Worm (Caenorhabditis elegans): Measurements from ENCODE around the gene F36H1.12.

F36H1.12 gene

ce11 chrIV:11063962-11064361, 10.5 kb upstream of the F36H1.12 start, which contains the start of gene ttr-16:
TSS of gene ttr-16 (minus strand) at chrIV:11064137.
- TF ChIP-seq unc-62 (GFP tag; optimal IDR thresholded peaks at IDR 0.05) = no peak

ce11 chrIV:11062984-11063613, 9.6 kb upstream of the F36H1.12 start:
- no peak for TF ChIP-seq unc-62 (GFP tag; optimal IDR thresholded peaks at IDR 0.05)

- no peak for TF ChIP-seq unc-62 (GFP tag; optimal IDR thresholded peaks at IDR 0.05)
Measured at ce11 chrIV:11051963-11052362, 1.5 kb downstream of the F36H1.12 start.

DNA sequence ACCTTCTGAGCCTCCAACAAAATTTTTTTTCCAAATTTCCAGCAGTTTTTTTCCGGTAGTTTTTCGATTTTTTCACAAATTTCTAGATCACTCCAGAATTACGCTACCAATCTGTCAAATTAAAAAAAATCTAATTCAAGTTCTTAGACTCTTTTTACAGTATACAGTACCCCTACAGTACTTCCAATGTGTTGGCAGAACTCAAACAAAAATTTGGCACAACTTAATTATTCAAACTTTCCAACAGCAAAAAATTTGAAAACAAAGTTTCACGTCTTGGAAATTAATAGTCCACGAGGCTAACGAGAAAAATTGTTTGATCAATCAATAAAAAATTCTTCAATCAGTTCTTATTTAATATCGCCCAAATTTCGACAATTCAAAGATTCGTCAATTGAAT, 3.7 kb downstream of the F36H1.12 start, which contains the start of gene F36H1.3:
F36H1.3 (plus strand) TSS at position 323 of the 400 bp plus-strand sequence.
- no peak for TF ChIP-seq unc-62 (GFP tag; optimal IDR thresholded peaks at IDR 0.05)

- no peak for TF ChIP-seq unc-62 (GFP tag; optimal IDR thresholded peaks at IDR 0.05)
Measured at ce11 chrIV:11048871-11049270, 4.6 kb downstream of the F36H1.12 start, which contains the start of gene F36H1.11. TSS of gene F36H1.11 (plus strand) at chrIV:11049171.

ce11 chrIV:11044377-11044776, 9.1 kb downstream of the F36H1.12 start:
- TF ChIP-seq unc-62 (GFP tag; optimal IDR thresholded peaks at IDR 0.05) = no peak

DNA sequence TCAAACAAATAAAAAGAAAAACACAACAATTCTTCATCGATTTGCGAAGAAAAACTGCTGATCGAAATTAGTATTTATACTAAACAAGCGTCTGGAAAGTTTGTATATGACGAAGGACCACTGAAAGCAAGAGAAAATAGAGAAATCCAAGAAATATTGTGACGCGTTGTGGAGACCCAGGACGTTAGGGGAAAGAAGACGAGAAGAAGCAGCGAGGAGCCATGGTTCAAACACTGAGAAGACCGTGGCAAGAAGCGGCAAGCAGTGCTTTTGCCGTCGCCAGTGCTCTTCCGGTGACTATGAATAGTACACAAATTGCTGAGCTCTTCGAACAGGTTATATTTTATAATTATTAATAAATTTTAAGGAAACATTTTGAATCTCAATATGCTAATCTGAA, 14.8 kb downstream of the F36H1.12 start:
- TF ChIP-seq unc-62 (GFP tag; optimal IDR thresholded peaks at IDR 0.05) = no peak

- TF ChIP-seq unc-62 (GFP tag; optimal IDR thresholded peaks at IDR 0.05) = no peak
Measured at ce11 chrIV:11038618-11038664, 15.1 kb downstream of the F36H1.12 start, which contains the start of gene kdin-1. TSS of gene kdin-1 (plus strand) at chrIV:11038655.

DNA sequence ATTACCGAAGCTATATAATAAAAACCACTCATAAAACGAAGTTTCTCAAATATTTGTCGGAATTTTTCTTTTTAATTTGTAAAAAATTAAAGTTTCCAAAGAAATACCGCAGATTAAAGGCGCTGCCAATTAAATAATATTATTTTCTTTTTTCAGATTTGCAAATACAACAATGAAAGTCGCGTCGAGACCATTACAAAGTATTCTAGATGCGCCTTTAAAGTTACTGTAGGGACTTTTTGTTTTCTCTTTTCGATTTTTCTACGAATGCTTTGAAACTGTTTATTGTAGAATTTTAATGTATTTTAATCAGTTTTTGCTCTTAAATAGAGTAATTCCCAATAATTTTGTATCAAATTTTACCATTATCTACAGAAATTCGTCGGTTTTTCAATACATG, 15.3 kb downstream of the F36H1.12 start:
- TF ChIP-seq unc-62 (GFP tag; optimal IDR thresholded peaks at IDR 0.05) = no peak

DNA sequence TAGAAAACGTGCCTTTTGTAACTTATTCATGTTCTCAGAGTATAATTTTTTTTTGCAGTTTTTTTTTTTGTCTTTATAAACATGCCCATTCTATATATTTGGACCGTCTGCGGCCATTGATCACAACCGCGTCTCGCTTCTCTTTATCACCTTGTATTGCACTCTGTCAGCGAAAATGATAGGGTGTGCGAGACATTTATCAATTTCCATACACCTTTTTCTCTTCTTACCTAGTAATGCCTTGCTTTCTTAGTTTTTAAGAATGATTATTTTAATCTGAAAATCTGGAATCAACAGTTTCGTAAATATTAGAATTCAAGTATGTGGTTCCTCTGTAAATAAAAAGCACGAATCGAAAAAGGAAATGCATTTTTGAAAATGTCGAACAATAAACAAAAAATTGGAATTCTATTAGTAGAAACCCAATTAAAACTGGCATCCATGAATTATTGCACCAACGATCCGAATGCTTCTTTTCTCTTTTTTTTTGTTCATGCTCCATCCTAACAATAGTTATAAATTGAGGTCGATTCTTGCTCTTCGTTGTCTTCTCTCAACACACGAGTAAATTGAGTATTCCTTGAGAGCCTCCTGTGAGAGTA, 16.3 kb downstream of the F36H1.12 start:
- no peak for TF ChIP-seq unc-62 (GFP tag; optimal IDR thresholded peaks at IDR 0.05)

DNA sequence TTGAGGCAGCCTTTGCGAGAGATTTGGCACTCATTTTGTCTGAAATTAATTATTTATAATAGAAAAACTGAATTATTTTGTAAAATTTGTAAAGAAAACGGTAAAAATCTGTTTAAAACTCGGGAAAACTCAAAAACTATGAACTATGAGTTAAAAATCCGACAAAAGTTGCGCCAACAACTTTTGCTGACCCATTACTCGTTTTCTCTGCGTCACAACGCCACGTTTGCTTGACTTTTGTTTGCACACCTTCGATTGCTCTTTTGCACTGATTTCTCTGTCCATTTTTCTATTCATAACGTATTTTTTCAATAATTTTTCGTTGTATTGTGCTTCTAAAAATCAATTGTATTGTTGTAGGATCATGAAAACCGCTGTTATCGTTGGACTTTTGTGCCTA, 17.3 kb downstream of the F36H1.12 start, which contains the start of gene fkb-1:
fkb-1 (plus strand) TSS at position 361 of the 400 bp plus-strand sequence.
- TF ChIP-seq unc-62 (GFP tag; optimal IDR thresholded peaks at IDR 0.05) = no peak

DNA sequence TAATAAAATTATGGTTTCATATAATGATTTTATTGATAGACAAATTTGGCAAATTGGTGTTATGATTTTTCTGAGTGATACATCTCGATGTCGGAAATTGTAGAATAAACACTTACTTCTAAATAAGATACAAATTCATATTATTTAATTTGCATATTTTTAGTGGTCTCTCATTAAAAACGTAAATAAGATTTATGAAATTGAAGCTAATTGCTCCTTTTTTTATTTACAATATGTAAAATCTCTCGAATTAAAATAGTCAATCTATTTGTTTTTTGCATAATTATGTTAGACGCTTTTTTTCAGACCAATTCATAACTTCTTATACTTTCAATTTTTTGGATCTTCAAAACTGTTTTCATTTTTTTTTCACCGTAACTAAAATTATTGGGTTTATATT, 21.2 kb downstream of the F36H1.12 start, which contains the start of gene hrg-6:
hrg-6 (plus strand) TSS at position 301 of the 400 bp plus-strand sequence.
- TF ChIP-seq unc-62 (GFP tag; optimal IDR thresholded peaks at IDR 0.05) = no peak

DNA sequence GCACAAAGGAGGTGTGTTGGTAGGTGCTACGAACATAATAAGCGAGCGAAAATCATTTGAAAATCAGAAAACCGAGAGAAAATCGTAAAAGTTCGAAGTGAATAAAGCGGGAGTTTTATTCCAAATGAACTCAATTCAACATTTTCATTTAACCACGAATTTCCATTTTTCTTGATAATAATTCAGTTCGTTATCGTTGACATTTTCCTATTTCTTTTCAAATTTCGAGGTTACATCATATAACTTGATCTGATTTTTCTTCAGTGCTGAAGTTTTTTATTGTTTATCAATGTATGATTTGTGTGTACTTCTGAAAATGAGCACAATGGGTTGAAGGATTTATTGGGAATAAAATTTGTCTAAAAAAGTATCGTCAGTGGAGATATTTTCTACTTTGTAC, 21.9 kb downstream of the F36H1.12 start:
- no peak for TF ChIP-seq unc-62 (GFP tag; optimal IDR thresholded peaks at IDR 0.05)

ce11 chrIV:11030893-11031292, 22.6 kb downstream of the F36H1.12 start, which contains the start of gene hrg-4:
TSS of gene hrg-4 (minus strand) at chrIV:11030993.
- no peak for TF ChIP-seq unc-62 (GFP tag; optimal IDR thresholded peaks at IDR 0.05)

ce11 chrIV:11030117-11030516, 23.4 kb downstream of the F36H1.12 start:
- TF ChIP-seq unc-62 (GFP tag; optimal IDR thresholded peaks at IDR 0.05) = no peak

DNA sequence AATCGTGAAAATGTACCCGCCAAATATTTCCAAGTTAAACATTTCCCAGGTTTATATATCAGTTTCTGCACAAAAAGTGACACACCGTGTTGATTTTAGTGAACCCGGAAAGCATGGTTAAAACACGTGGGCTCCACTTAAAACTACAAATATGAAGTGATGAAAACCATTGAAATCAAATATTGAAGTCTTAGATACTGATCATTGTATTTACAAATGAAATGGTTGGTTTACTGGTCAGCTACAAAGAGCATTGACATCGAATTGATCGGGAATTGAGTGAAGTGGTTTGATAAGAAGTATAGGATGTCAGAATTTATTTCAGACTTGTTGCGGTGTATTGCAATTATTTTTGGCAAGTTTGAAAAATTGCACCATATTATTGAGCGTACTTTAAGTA, 24.1 kb downstream of the F36H1.12 start, which contains the start of gene hrg-5:
hrg-5 (minus strand) TSS at position 17 of the 400 bp plus-strand sequence.
- TF ChIP-seq unc-62 (GFP tag; optimal IDR thresholded peaks at IDR 0.05) = no peak

- no peak for TF ChIP-seq unc-62 (GFP tag; optimal IDR thresholded peaks at IDR 0.05)
Measured at ce11 chrIV:11027560-11027959, 25.9 kb downstream of the F36H1.12 start.

DNA sequence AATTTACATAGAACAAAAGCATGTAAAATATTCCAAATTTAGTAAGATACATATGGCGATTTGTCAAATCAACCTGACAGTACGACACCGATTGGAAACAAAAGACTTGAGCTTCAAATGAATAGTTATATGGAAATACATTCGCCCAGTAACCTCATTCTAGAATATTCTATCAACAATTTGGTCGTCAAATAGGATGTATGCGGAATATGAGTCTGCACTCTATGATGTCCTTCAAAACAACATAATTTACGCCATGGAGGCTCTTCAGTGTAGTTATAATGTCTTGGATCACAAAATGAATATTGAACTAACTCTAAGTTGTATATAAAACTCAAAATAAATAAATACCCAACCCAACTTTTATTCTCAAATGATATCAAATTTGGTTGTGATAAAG, 26.9 kb downstream of the F36H1.12 start:
- TF ChIP-seq unc-62 (GFP tag; optimal IDR thresholded peaks at IDR 0.05) = no peak
